Worm (Caenorhabditis elegans) whole organism, L4 larva: ENCODE data around the gene F42C5.3.

Experiments
- F49E8.2 ChIP-seq: sonication (generic microtip); optimal IDR thresholded peaks from 2 replicates; lab custom pipeline; 2016; ENCODE audit warnings: missing compliant biosample characterization, mild to moderate bottlenecking, missing genetic modification characterization, borderline replicate concordance
- ceh-20 ChIP-seq: fragments of 200-800 bp; sonication (Bioruptor generic); IDR thresholded peaks from 2 replicates; pipeline ENCODE4 v1.3.6; 2022; ENCODE audit warnings: missing genetic modification reagents, missing genetic modification characterization, missing compliant biosample characterization
- ceh-62 ChIP-seq: sonication (generic microtip); optimal IDR thresholded peaks from 2 replicates; lab custom pipeline; 2017; ENCODE audit warnings: missing biosample characterization, missing genetic modification characterization
- egl-27 ChIP-seq: sonication (generic microtip); optimal IDR thresholded peaks from 3 replicates; lab custom pipeline; 2017; ENCODE audit warnings: missing biosample characterization, missing genetic modification reagents, missing genetic modification characterization
- hlh-30 ChIP-seq: sonication (generic microtip); optimal IDR thresholded peaks from 2 replicates; lab custom pipeline; 2017; ENCODE audit warnings: antibody characterized with exemption, mild to moderate bottlenecking, missing genetic modification characterization, missing compliant biosample characterization; ENCODE audit not compliant: insufficient read depth
- hmg-1.1 ChIP-seq: fragments of 200-800 bp; sonication (Bioruptor generic); IDR thresholded peaks from 2 replicates; pipeline ENCODE4 v1.3.6; 2022; ENCODE audit warnings: missing genetic modification reagents, missing genetic modification characterization, missing compliant biosample characterization
- mdt-29 ChIP-seq: fragments of 200-800 bp; sonication (Bioruptor generic); IDR thresholded peaks from 2 replicates; pipeline ENCODE4 v1.3.6; 2022; ENCODE audit warnings: missing genetic modification reagents, missing genetic modification characterization, missing compliant biosample characterization
- mep-1 ChIP-seq: fragments of 150-350 bp; sonication (generic microtip); optimal IDR thresholded peaks from 3 replicates; lab custom pipeline; 2014; ENCODE audit warnings: missing biosample characterization, missing genetic modification characterization
- nhr-28 ChIP-seq: fragments of 150-350 bp; optimal IDR thresholded peaks from 2 replicates; lab custom pipeline; 2014; ENCODE audit warnings: missing biosample characterization, missing genetic modification characterization
- nhr-76 ChIP-seq: fragments of 150-350 bp; optimal IDR thresholded peaks from 2 replicates; lab custom pipeline; 2014; ENCODE audit warnings: missing biosample characterization, missing genetic modification characterization
- nhr-77 ChIP-seq: fragments of 150-350 bp; optimal IDR thresholded peaks from 2 replicates; lab custom pipeline; 2014; ENCODE audit warnings: missing biosample characterization, missing genetic modification characterization
- pha-4 ChIP-seq, 2 experiments: fragments of 150-350 bp in 1 of 2; fragments of 200-800 bp in 1 of 2; sonication (Bioruptor generic) in 1 of 2; IDR thresholded peaks in 1 of 2; optimal IDR thresholded peaks in 1 of 2; 2 replicates each; pipeline versions ENCODE4 v1.3.6 to Lab custom; 2014 to 2022; ENCODE audit warnings: missing genetic modification characterization in 2 of 2, missing genetic modification reagents in 2 of 2, missing biosample characterization in 1 of 2, missing compliant biosample characterization in 1 of 2
- skn-1 ChIP-seq: fragments of 150-350 bp; optimal IDR thresholded peaks from 2 replicates; lab custom pipeline; 2014; ENCODE audit warnings: missing biosample characterization, missing genetic modification characterization
- unc-62 ChIP-seq, 3 experiments: fragments of 150-350 bp in 1 of 3; sonication (generic microtip); optimal IDR thresholded peaks in 2 of 3; peaks in 1 of 3; 1 replicate in 1 of 3; 2 replicates in 2 of 3; lab custom pipeline; 2014 to 2017; ENCODE audit warnings: missing biosample characterization in 3 of 3, missing genetic modification characterization in 3 of 3, missing genetic modification reagents in 3 of 3, missing genotype in 1 of 3

DNA sequence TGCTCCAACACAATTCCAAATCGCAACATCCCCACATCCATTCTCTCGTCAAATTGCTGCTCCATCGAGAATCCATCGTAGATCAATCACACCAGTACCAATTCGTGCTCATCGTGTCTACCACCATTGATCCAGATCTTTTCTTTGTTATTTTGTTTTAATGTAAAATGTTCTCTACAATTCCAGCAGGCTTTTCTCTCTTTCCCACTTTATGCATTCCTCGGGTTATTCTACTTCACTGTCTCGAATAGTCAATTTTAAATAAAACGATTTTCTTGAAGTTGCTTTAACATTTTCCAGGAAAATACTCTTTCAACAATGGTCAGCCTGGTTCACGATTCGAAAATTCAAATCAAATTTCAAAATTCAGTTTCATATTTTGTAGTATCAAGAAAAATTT, 4.4 kb downstream of the F42C5.3 start, which contains the start of gene C06E4.1:
- TF ChIP-seq ceh-20 (GFP tag; lab: Robert Waterston, UW) (no peak), nhr-28 (no peak), nhr-77 (tag; lab: Kevin White, UChicago) (no peak), skn-1 (tag; lab: Kevin White, UChicago) (no peak), egl-27 (no peak), hmg-1.1 (GFP tag; lab: Robert Waterston, UW) (no peak), ceh-62 (tag; lab: Kevin White, UChicago) (no peak), mdt-29 (GFP tag; lab: Robert Waterston, UW) (no peak), mep-1 (tag; lab: Kevin White, UChicago) (no peak), F49E8.2 (no peak), nhr-76 (tag; lab: Kevin White, UChicago) (no peak), hlh-30 (tag; lab: Kevin White, UChicago) (no peak), unc-62 (GFP tag; optimal IDR thresholded peaks at IDR 0.05 in 1 of 2; lab: Kevin White, UChicago) (no peak), unc-62 (tag; optimal IDR thresholded peaks at IDR 0.05; lab: Kevin White, UChicago) (no peak), pha-4 (GFP tag; IDR thresholded peaks at IDR 0.05; lab: Robert Waterston, UW) (no peak), pha-4 (tag; optimal IDR thresholded peaks at IDR 0.05; lab: Kevin White, UChicago) (no peak)
